Worm (Caenorhabditis elegans) whole organism, young adult: ENCODE measurements around the gene sri-57.

Source experiments
- zfh-2 ChIP-seq: fragments of 200-800 bp; sonication (Bioruptor generic); conservative IDR thresholded peaks from 2 replicates; pipeline ENCODE4 v1.3.6; 2022; ENCODE audit warnings: missing genetic modification reagents, missing genetic modification characterization, missing compliant biosample characterization
- ztf-26 ChIP-seq: sonication (generic microtip); optimal IDR thresholded peaks from 2 replicates; lab custom pipeline; 2017; ENCODE audit warnings: missing genetic modification characterization, missing compliant biosample characterization

DNA sequence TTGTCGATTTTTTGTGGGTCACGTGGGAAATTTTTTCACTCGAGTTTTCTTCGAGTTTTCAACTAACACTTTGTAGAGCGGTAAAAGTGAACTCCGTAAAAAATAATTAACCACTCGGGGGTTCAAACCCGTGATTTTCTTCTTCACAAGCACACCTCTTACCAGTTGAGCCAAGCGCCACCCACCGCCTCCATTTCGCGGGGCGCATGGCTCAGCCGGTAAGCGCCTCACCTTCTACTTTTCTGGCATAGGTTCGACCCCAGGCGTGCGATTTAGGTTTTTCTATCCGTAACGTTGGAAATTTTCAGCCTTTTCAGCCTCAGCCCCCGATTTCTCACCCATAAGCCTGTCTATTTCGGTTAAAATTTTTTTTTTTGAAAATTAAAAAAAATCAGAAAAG is 49.8 kb upstream of the sri-57 start:
- TF ChIP-seq zfh-2 (GFP tag; lab: Robert Waterston, UW) = peak; percentile 52
- TF ChIP-seq ztf-26 = no peak
